Fruit fly (Drosophila melanogaster): ENCODE measurements around the gene CG15012.
A peak's percentile ranks its signal among the peaks of the same experiment; 100 is the strongest.

CG15012 gene

DNA sequence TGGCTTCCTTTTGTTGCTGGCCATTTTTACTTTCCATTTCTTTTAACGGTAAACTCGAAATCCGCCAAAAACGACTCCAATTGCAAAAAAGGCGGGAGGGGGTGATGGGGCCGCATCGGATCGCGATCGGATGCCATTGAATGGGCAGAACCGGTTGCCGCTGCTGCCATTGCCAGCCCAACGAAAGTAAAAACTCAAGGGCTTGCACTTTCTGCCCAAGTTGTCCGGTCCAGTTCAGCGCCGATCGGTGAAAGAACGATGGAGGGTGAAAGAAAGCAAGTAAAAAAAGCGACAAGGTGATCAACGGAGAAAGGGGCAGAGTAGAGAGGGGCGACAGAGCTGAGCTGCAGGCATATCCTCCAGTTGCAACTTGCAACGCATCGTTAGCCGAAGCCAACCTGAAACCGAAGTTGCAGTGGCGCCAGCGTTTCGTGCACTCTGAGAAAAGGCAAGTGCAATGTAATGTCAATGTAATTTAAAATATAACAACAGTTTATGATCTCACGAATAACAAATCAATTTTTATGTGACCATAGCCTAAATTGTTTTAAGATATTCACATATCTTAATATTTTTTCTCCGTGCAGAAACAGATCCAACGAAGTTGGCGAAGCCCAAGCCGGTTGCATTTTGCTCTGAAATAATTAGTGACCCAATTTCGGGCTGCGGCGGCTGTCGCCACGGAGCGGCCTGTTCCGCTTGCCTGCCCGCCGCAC lies 12.4 kb upstream of the CG15012 start:
- TF ChIP-seq psq (optimal IDR thresholded peaks at IDR 0.05): no peak
- TF ChIP-seq Dll (optimal IDR thresholded peaks at IDR 0.05): no peak
- no peak for TF ChIP-seq usp (GFP tag; optimal IDR thresholded peaks at IDR 0.05)
- no peak for TF ChIP-seq CG8478 (optimal IDR thresholded peaks at IDR 0.05)
- no peak for TF ChIP-seq pan (optimal IDR thresholded peaks at IDR 0.05)
- TF ChIP-seq EcR (GFP tag; optimal IDR thresholded peaks at IDR 0.05): no peak

DNA sequence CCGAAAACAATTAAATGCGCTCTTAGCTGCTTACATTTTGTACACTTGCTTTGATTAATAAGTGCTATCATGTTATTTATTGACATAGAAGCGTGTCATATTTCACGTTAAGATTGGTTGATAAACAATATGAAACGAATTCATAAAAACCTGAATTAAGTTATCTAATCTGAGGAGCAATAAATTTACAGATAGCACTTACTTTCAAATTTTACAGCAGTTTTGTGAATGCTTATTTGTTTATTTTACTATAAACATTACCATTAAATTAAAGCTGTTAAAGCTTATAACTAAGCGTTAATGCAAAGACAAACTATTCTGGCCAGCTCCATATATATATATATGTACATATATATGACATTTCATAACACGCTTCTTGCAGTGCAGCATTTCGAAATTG lies 10.0 kb upstream of the CG15012 start:
- TF ChIP-seq Dll (optimal IDR thresholded peaks at IDR 0.05): no peak
- TF ChIP-seq CG8478 (optimal IDR thresholded peaks at IDR 0.05): no peak
- no peak for TF ChIP-seq EcR (GFP tag; optimal IDR thresholded peaks at IDR 0.05)
- no peak for TF ChIP-seq pan (optimal IDR thresholded peaks at IDR 0.05)
- no peak for TF ChIP-seq psq (optimal IDR thresholded peaks at IDR 0.05)
- TF ChIP-seq usp (GFP tag; optimal IDR thresholded peaks at IDR 0.05): no peak

DNA sequence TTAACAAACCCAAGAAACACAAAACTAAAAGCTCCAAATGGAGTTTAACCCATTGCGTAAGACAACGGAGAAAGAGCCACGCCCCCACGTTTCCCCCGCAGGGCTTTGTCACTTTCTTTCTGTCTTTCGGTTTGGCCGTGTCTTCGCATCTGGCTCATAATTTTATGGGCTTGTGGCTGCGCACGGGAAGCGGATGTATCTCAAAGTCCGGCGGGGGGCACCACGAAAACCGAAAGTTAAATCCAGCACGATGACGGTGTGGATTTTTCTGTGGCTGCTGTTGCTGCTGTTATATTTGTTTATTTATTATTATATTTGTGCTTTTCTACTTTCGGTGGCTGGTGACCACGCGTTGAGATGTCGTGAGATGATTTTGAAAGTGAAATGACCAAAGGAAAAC lies 4.7 kb upstream of the CG15012 start:
- TF ChIP-seq psq (optimal IDR thresholded peaks at IDR 0.05): no peak

DNA sequence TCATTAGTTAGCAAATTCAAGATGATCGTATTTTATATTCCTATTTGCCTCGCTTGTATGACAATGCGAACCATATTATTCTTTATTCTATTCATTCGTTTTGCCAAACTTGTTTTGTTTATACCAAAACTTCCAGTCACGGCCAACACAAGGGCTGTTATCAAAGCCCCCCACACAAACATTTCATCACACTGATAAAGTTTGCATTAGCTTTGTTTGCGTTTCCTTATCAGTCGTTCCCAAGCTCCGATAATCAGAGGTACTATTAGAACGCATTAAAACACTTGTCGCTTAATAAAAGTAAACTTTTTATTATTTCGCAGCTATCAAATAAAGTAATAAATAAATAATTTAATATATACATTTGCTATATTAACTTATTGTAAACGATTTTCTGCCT lies 1.7 kb upstream of the CG15012 start:
- TF ChIP-seq usp (GFP tag; optimal IDR thresholded peaks at IDR 0.05) (no peak), pan (optimal IDR thresholded peaks at IDR 0.05) (no peak), Dll (optimal IDR thresholded peaks at IDR 0.05) (no peak), EcR (GFP tag; optimal IDR thresholded peaks at IDR 0.05) (no peak), CG8478 (optimal IDR thresholded peaks at IDR 0.05) (no peak), psq (optimal IDR thresholded peaks at IDR 0.05) (no peak)

DNA sequence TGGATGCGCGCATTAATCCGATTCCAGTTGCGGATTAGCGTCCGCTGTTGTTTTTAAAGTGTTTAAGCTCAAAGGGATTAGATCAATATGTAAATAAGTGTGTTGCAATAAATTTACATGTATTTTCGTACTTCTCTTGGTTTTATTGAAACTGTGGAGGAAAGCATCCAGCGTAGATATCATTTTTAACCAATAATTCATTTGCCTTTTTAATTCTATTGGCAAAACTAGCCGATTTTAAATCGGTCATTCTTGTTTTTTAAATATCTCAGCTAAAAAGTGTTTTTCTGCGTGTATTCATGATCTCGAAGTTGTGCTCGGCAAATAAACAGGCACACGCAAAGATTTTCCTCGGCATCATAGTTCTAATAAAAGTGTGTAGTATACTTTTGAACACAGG lies 1.3 kb upstream of the CG15012 start:
- TF ChIP-seq Dll (optimal IDR thresholded peaks at IDR 0.05) (no peak), usp (GFP tag; optimal IDR thresholded peaks at IDR 0.05) (no peak), CG8478 (optimal IDR thresholded peaks at IDR 0.05) (no peak), pan (optimal IDR thresholded peaks at IDR 0.05) (no peak), EcR (GFP tag; optimal IDR thresholded peaks at IDR 0.05) (no peak), psq (optimal IDR thresholded peaks at IDR 0.05) (no peak)

DNA sequence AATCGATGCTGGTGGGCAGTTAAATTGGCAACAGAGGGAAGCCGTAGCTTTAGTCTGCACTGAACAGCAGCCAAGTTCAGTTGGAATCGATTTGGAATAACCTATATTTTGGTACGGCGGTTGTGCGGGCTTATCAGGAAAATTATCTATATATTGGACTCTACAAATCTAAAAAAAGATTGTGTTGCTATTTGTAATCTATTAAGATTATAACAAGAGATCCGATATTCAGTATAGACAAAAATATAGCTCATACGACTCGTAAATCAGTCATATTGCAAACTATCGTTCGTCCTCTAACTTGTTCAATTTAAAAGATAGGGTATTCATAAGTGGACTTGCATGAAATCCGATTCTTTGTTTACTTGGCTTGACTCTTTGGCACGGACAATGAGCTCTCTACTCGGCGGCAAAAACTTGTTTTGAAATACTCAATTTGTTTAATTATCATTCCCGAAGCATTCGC lies 3.4 kb downstream of the CG15012 start, which contains the start of gene Hexo1:
Gene Hexo1 (plus strand): TSS at position 51 of the 466 bp plus-strand sequence.
- TF ChIP-seq psq (optimal IDR thresholded peaks at IDR 0.05) (no peak), Dll (optimal IDR thresholded peaks at IDR 0.05) (no peak)

DNA sequence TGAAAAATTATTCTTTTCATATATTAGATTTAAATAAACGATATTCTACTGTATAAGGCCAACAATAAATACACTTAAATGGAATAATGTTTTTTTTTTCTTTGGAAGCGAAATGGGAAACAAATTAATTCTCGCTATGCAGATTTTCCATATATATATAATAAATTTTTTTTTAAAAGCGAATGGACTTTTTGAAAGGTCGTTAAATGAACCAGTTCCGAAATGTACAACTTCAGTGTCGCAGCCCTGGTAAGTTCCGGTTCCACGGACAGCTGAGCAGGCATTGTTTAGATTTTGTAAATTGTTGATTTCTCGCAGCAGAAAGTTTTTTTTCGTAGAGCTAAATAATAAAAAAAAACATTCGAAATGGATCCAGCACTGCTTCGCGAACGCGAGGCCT lies 5.3 kb downstream of the CG15012 start, which contains the start of gene TfIIEbeta:
Gene TfIIEbeta (plus strand): TSS at position 255 of the 400 bp plus-strand sequence.
- TF ChIP-seq CG8478 (optimal IDR thresholded peaks at IDR 0.05) (no peak), Dll (optimal IDR thresholded peaks at IDR 0.05) (no peak), psq (optimal IDR thresholded peaks at IDR 0.05) (no peak), EcR (GFP tag; optimal IDR thresholded peaks at IDR 0.05) (no peak), usp (GFP tag; optimal IDR thresholded peaks at IDR 0.05) (no peak), pan (optimal IDR thresholded peaks at IDR 0.05) (no peak)

DNA sequence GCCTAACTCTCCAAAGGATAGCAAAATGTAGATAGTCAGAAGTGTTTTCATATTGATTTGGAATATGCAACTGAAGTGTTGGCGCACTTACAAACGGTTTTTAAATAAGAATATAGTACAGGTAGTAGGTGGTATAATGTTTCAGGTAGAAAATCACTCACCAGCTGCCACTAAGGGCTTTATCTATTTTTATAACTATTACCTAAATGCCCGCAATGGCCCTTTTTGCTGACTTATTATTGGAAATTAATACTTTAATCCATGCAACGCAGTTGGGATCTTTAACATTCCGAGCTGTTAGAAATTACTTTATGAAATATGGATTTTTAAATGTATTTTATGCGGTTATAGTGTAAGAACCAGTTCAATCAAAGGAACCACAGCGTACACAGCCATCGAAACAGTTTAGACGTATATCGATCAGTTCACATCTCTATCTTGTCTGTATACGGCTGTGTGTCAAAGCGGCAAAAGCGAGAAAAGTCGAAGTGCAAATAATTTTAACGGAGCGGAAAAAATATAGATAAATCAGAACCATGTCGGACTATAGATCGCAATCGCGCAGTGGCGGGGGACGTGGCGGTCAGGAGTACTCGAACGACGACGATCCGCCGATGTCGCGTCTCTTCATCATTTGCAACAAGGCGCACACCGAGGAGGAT lies 8.5 kb downstream of the CG15012 start, which contains the start of the genes srw and CG1316:
Gene srw (minus strand): TSS at position 51 of the 662 bp plus-strand sequence.
Gene CG1316 (plus strand): TSS at position 424 of the 662 bp plus-strand sequence.
- no peak for TF ChIP-seq CG8478 (optimal IDR thresholded peaks at IDR 0.05)
- no peak for TF ChIP-seq Dll (optimal IDR thresholded peaks at IDR 0.05)
- no peak for TF ChIP-seq pan (optimal IDR thresholded peaks at IDR 0.05)
- TF ChIP-seq EcR (GFP tag; optimal IDR thresholded peaks at IDR 0.05): no peak
- TF ChIP-seq usp (GFP tag; optimal IDR thresholded peaks at IDR 0.05): no peak
- no peak for TF ChIP-seq psq (optimal IDR thresholded peaks at IDR 0.05)

DNA sequence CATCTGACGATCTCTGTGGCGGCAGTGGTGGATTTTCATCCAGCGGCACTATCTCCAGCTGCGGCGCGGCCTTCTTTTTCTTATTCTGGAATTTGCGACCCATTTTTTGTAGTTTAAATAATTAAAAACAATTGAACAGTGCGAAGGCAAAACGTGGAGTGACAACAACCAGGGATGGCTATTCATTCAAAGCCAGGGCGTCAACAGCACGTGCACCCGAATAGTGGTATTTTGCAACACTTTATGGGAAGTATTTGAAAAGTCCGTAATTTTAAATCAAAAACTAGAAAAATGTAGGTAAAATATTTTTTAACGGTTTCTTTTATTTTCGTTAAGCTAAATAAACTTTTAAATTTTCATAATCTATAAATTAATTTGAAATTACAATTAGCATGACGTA lies 9.4 kb downstream of the CG15012 start, which contains the start of gene CG11583:
Gene CG11583 (minus strand): TSS at position 191 of the 400 bp plus-strand sequence.
- TF ChIP-seq CG8478 (optimal IDR thresholded peaks at IDR 0.05) (no peak), EcR (GFP tag; optimal IDR thresholded peaks at IDR 0.05) (no peak), pan (optimal IDR thresholded peaks at IDR 0.05) (no peak), psq (optimal IDR thresholded peaks at IDR 0.05) (no peak), Dll (optimal IDR thresholded peaks at IDR 0.05) (no peak), usp (GFP tag; optimal IDR thresholded peaks at IDR 0.05) (no peak)

DNA sequence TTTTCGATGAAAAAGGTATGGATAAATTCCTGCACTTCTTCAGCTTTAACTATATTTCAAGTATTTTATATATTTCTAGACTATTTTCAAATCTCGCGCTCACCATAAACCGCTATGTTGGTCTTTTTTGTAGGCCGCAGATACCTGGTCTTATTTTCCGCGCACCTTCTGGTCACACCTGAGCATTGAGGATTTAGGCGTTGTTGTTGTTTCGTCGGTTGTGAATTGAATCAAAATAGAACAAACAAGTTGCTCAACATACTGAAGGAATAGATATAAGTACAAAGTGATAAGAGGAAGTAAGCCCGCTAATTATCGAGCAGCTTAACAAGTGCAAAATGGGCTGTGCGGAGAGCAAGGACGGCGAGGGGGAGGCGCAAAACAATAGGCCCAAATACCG lies 14.2 kb downstream of the CG15012 start, which contains the start of gene Ctl1:
Gene Ctl1 (plus strand): TSS at position 167 of the 400 bp plus-strand sequence.
- TF ChIP-seq Dll (optimal IDR thresholded peaks at IDR 0.05) (no peak), usp (GFP tag; optimal IDR thresholded peaks at IDR 0.05) (no peak), CG8478 (optimal IDR thresholded peaks at IDR 0.05) (no peak), pan (optimal IDR thresholded peaks at IDR 0.05) (no peak), psq (optimal IDR thresholded peaks at IDR 0.05) (no peak), EcR (GFP tag; optimal IDR thresholded peaks at IDR 0.05) (no peak)

DNA sequence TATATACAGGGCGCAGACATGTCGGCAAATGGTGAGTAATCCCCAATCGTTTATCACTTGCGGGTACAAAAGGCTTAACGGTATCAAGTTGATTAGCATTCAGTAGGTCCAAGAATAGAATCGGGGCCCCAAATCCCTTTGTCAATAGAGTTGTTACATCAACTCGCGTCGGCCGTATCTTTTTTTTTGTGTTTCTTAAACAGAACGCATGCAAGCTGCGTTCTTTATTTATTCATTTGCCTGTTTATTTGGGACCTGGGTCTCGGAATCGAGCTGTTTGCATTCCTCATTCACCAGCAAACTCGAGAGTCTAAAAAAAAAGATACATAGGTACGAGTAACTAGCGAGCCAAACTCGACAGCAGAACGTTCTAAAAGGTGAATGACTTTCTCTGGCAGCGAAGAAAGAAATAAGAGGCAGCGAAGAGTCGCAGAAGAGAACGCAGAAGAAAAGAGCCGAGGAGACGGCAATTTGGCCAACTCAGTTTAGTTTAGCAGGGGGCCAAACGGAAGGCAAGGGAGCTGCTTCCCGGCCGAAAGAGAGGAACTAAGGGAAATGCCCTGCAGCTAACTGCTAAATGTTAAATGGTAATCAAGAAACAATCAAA lies 19.8 kb downstream of the CG15012 start:
- TF ChIP-seq EcR (GFP tag; optimal IDR thresholded peaks at IDR 0.05) (peak; percentile 13 to 89), CG8478 (optimal IDR thresholded peaks at IDR 0.05) (no peak), pan (optimal IDR thresholded peaks at IDR 0.05) (no peak)

Data from whole organism.